Fruit fly (Drosophila melanogaster) whole organism, pupa: ENCODE results near the gene eIF4E6.

Experiments
- CG10348 ChIP-seq: fragments of 200-800 bp; sonication (Bioruptor generic); IDR thresholded peaks from 2 replicates; pipeline ENCODE4 v1.3.6; 2022; ENCODE audit warnings: missing biosample characterization, missing genetic modification characterization
- CG12605 ChIP-seq: fragments of 200-800 bp; sonication (Bioruptor generic); IDR thresholded peaks from 2 replicates; pipeline ENCODE4 v1.3.6; 2022; ENCODE audit warnings: missing biosample characterization, missing genetic modification characterization
- CG14655 ChIP-seq: fragments of 200-800 bp; sonication (Bioruptor generic); optimal IDR thresholded peaks from 3 replicates; lab custom pipeline; 2017; ENCODE audit warnings: mild to moderate bottlenecking, missing biosample characterization, missing genetic modification reagents, missing genetic modification characterization
- CG32121 ChIP-seq: fragments of 200-800 bp; sonication (Bioruptor generic); IDR thresholded peaks from 2 replicates; pipeline ENCODE4 v1.3.6; 2022; ENCODE audit warnings: missing biosample characterization, missing genetic modification characterization
- CG4496 ChIP-seq: fragments of 200-800 bp; sonication (Bioruptor generic); IDR thresholded peaks from 3 replicates; pipeline ENCODE4 v1.3.6; 2022; ENCODE audit warnings: missing biosample characterization, missing genetic modification characterization
- D1 ChIP-seq: fragments of 200-800 bp; sonication (Bioruptor generic); optimal IDR thresholded peaks from 2 replicates; lab custom pipeline; 2018; ENCODE audit warnings: missing biosample characterization, mild to moderate bottlenecking, missing genetic modification characterization, moderate library complexity
- EcR ChIP-seq: fragments of 200-800 bp; sonication (Bioruptor generic); optimal IDR thresholded peaks from 3 replicates; lab custom pipeline; 2019; ENCODE audit warnings: missing biosample characterization, missing genetic modification characterization, mild to moderate bottlenecking, moderate library complexity, missing genetic modification reagents
- Pif1A ChIP-seq: fragments of 200-800 bp; sonication (Bioruptor generic); optimal IDR thresholded peaks from 3 replicates; lab custom pipeline; 2016; ENCODE audit warnings: missing biosample characterization, missing genetic modification characterization
- fd96Ca ChIP-seq: fragments of 200-800 bp; sonication (Bioruptor generic); IDR thresholded peaks from 3 replicates; pipeline ENCODE4 v1.3.6; 2022; ENCODE audit warnings: missing biosample characterization, missing genetic modification characterization
- gl ChIP-seq: fragments of 200-800 bp; sonication (Bioruptor generic); optimal IDR thresholded peaks from 2 replicates; lab custom pipeline; 2018; ENCODE audit warnings: missing biosample characterization, mild to moderate bottlenecking, missing genetic modification characterization

DNA sequence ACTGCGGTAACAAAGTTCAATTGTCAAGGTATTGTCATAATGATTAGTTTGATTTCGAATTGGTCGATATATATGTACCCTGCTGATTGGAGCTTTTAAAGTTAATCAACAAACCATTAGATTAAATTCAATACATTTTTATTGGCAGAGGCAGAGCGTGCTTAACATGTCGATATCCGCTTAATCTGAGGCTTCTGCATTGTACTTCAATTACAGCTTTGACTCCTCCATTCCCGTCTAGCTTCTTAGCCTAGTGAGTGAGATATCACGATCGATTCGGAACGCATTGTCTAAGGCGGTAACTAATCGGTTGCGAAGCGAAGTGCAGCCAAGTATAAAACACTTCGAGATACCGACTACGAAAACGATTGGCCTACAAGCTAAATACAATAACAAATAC, 5.6 kb upstream of the eIF4E6 start, which contains the start of gene Ssl2:
- TF ChIP-seq fd96Ca (GFP tag; lab: Robert Waterston, UW) (no peak), CG32121 (GFP tag; lab: Robert Waterston, UW) (no peak), EcR (GFP tag; lab: Kevin White, UChicago) (no peak), CG12605 (GFP tag; lab: Robert Waterston, UW) (no peak), CG10348 (no peak), CG4496 (no peak), Pif1A (no peak), D1 (no peak), CG14655 (no peak), gl (tag; lab: Kevin White, UChicago) (no peak)
